Fruit fly (Drosophila melanogaster) whole organism: ENCODE measurements around the gene CG13829.

Experiments
- EcR ChIP-seq, 2 experiments: fragments of >200 bp; optimal IDR thresholded peaks; 2 replicates each; lab custom pipeline; 2017; ENCODE audit warnings: missing biosample characterization in 2 of 2, missing genetic modification characterization in 2 of 2, missing genetic modification reagents in 2 of 2
- pan ChIP-seq: fragments of >200 bp; optimal IDR thresholded peaks from 2 replicates; lab custom pipeline; 2017
- psq ChIP-seq: fragments of >200 bp; optimal IDR thresholded peaks from 2 replicates; lab custom pipeline; 2017

- TF ChIP-seq pan (lab: Kevin White, UChicago) (no peak), EcR (GFP tag; optimal IDR thresholded peaks at IDR 0.05; lab: Kevin White, UChicago) (no peak), psq (lab: Kevin White, UChicago) (no peak)
Observed at dm6 chr3R:23127796-23128195, 33.3 kb downstream of the CG13829 start, which contains the start of gene CG31457.
